Worm (Caenorhabditis elegans) whole organism, L2 larva: ENCODE measurements around the gene sas-1.

Source experiments
- C34F6.9 ChIP-seq: fragments of 150-350 bp; optimal IDR thresholded peaks from 2 replicates; lab custom pipeline; 2014; ENCODE audit warnings: missing biosample characterization, missing genetic modification characterization
- F13H6.1 ChIP-seq: sonication (generic microtip); optimal IDR thresholded peaks from 2 replicates; lab custom pipeline; 2016; ENCODE audit warnings: missing genetic modification characterization, missing compliant biosample characterization
- Y55F3AM.14 ChIP-seq: fragments of 200-800 bp; sonication (Bioruptor generic); optimal IDR thresholded peaks from 2 replicates; lab custom pipeline; 2018; ENCODE audit warnings: mild to moderate bottlenecking, missing genetic modification characterization, missing compliant biosample characterization
- ZK546.5 ChIP-seq: sonication (generic microtip); optimal IDR thresholded peaks from 2 replicates; lab custom pipeline; 2017; ENCODE audit warnings: missing biosample characterization, missing genetic modification characterization
- aly-2 ChIP-seq: fragments of 150-350 bp; optimal IDR thresholded peaks from 2 replicates; lab custom pipeline; 2014; ENCODE audit warnings: missing biosample characterization, missing genetic modification characterization
- ama-1 ChIP-seq: fragments of 150-350 bp; optimal IDR thresholded peaks from 2 replicates; lab custom pipeline; 2018; ENCODE audit warnings: inconsistent platforms
- ceh-16 ChIP-seq: fragments of 150-350 bp; optimal IDR thresholded peaks from 2 replicates; lab custom pipeline; 2014; ENCODE audit warnings: missing biosample characterization, missing genetic modification characterization
- ceh-82 ChIP-seq: fragments of 150-350 bp; optimal IDR thresholded peaks from 2 replicates; lab custom pipeline; 2014; ENCODE audit warnings: missing biosample characterization, missing genetic modification characterization
- dmd-4 ChIP-seq: sonication (generic microtip); optimal IDR thresholded peaks from 2 replicates; lab custom pipeline; 2017; ENCODE audit warnings: missing biosample characterization, missing genetic modification characterization
- egl-27 ChIP-seq: sonication (generic microtip); optimal IDR thresholded peaks from 3 replicates; lab custom pipeline; 2017; ENCODE audit warnings: missing biosample characterization, missing genetic modification reagents, missing genetic modification characterization
- elt-1 ChIP-seq: fragments of 150-350 bp; optimal IDR thresholded peaks from 2 replicates; lab custom pipeline; 2014; ENCODE audit warnings: missing biosample characterization, missing genetic modification characterization
- elt-3 ChIP-seq: sonication (generic microtip); optimal IDR thresholded peaks from 2 replicates; lab custom pipeline; 2017; ENCODE audit warnings: missing biosample characterization, missing genetic modification characterization
- fos-1 ChIP-seq: fragments of 150-350 bp; optimal IDR thresholded peaks from 2 replicates; lab custom pipeline; 2014; ENCODE audit warnings: missing biosample characterization, missing genetic modification characterization
- gmeb-1 ChIP-seq: fragments of 150-350 bp; optimal IDR thresholded peaks from 2 replicates; lab custom pipeline; 2014; ENCODE audit warnings: missing biosample characterization, missing genetic modification characterization
- lin-11 ChIP-seq: fragments of 150-350 bp; sonication (generic microtip); optimal IDR thresholded peaks from 2 replicates; lab custom pipeline; 2014; ENCODE audit warnings: missing biosample characterization, missing genetic modification characterization, inconsistent platforms, mixed read lengths
- lin-13 ChIP-seq: fragments of 150-350 bp; optimal IDR thresholded peaks from 2 replicates; lab custom pipeline; 2014; ENCODE audit warnings: missing biosample characterization, missing genetic modification reagents, missing genetic modification characterization
- lin-39 ChIP-seq: fragments of 150-350 bp; optimal IDR thresholded peaks from 2 replicates; lab custom pipeline; 2014; ENCODE audit warnings: missing biosample characterization, missing genetic modification reagents, missing genetic modification characterization
- lsy-2 ChIP-seq, 2 experiments: fragments of 150-350 bp in 1 of 2; sonication (generic microtip) in 1 of 2; optimal IDR thresholded peaks; 2 replicates each; lab custom pipeline; 2014 to 2017; ENCODE audit warnings: missing biosample characterization in 2 of 2, missing genetic modification characterization in 2 of 2
- mab-5 ChIP-seq: fragments of 150-350 bp; optimal IDR thresholded peaks from 2 replicates; lab custom pipeline; 2014; ENCODE audit warnings: missing biosample characterization, missing genetic modification characterization
- mbf-1 ChIP-seq: sonication (generic microtip); optimal IDR thresholded peaks from 2 replicates; lab custom pipeline; 2017; ENCODE audit warnings: missing biosample characterization, missing genetic modification characterization
- nhr-10 ChIP-seq: sonication (generic microtip); optimal IDR thresholded peaks from 2 replicates; lab custom pipeline; 2017; ENCODE audit warnings: missing biosample characterization, missing genetic modification characterization
- nhr-129 ChIP-seq: fragments of 150-350 bp; optimal IDR thresholded peaks from 2 replicates; lab custom pipeline; 2014; ENCODE audit warnings: missing biosample characterization, missing genetic modification characterization
- nhr-21 ChIP-seq: fragments of 150-350 bp; optimal IDR thresholded peaks from 2 replicates; lab custom pipeline; 2014; ENCODE audit warnings: missing biosample characterization, missing genetic modification characterization
- nhr-23 ChIP-seq: fragments of 150-350 bp; optimal IDR thresholded peaks from 2 replicates; lab custom pipeline; 2014; ENCODE audit warnings: missing biosample characterization, missing genetic modification reagents, missing genetic modification characterization
- nhr-237 ChIP-seq: fragments of 150-350 bp; optimal IDR thresholded peaks from 2 replicates; lab custom pipeline; 2014; ENCODE audit warnings: missing biosample characterization, missing genetic modification characterization
- nhr-25 ChIP-seq: fragments of 150-350 bp; sonication (generic microtip); optimal IDR thresholded peaks from 3 replicates; lab custom pipeline; 2014; ENCODE audit warnings: missing biosample characterization, missing genetic modification characterization
- nhr-6 ChIP-seq: fragments of 150-350 bp; optimal IDR thresholded peaks from 2 replicates; lab custom pipeline; 2014; ENCODE audit warnings: missing biosample characterization, missing genetic modification characterization
- nhr-77 ChIP-seq: fragments of 150-350 bp; optimal IDR thresholded peaks from 2 replicates; lab custom pipeline; 2014; ENCODE audit warnings: missing biosample characterization, missing genetic modification characterization
- peb-1 ChIP-seq: fragments of 150-350 bp; optimal IDR thresholded peaks from 2 replicates; lab custom pipeline; 2014; ENCODE audit warnings: missing biosample characterization, missing genetic modification characterization
- sma-3 ChIP-seq: sonication (generic microtip); optimal IDR thresholded peaks from 2 replicates; lab custom pipeline; 2016; ENCODE audit warnings: missing genetic modification reagents, missing genetic modification characterization, missing compliant biosample characterization
- sma-9 ChIP-seq, 2 experiments: fragments of 150-350 bp in 1 of 2; sonication (generic microtip) in 1 of 2; optimal IDR thresholded peaks; 2 replicates each; lab custom pipeline; 2014 to 2016; ENCODE audit warnings: missing genetic modification characterization in 2 of 2, mild to moderate bottlenecking in 1 of 2, missing biosample characterization in 1 of 2, missing compliant biosample characterization in 1 of 2, missing genetic modification reagents in 1 of 2, moderate library complexity in 1 of 2
- snpc-4 ChIP-seq: fragments of 150-350 bp; optimal IDR thresholded peaks from 2 replicates; lab custom pipeline; 2014; ENCODE audit warnings: missing biosample characterization, missing genetic modification characterization
- unc-39 ChIP-seq: fragments of 150-350 bp; optimal IDR thresholded peaks from 2 replicates; lab custom pipeline; 2014; ENCODE audit warnings: missing biosample characterization, missing genetic modification characterization
- unc-55 ChIP-seq: fragments of 150-350 bp; sonication (generic microtip); optimal IDR thresholded peaks from 3 replicates; lab custom pipeline; 2014; ENCODE audit warnings: missing biosample characterization, missing genetic modification reagents, missing genetic modification characterization
- zag-1 ChIP-seq: fragments of 150-350 bp; optimal IDR thresholded peaks from 2 replicates; lab custom pipeline; 2014; ENCODE audit warnings: missing biosample characterization, missing genetic modification characterization
- ztf-1 ChIP-seq: fragments of 200-800 bp; sonication (Bioruptor generic); conservative IDR thresholded peaks from 2 replicates; pipeline ENCODE4 v1.3.6; 2022; ENCODE audit warnings: missing genetic modification characterization, missing compliant biosample characterization
- ztf-11 ChIP-seq: sonication (generic microtip); optimal IDR thresholded peaks from 2 replicates; lab custom pipeline; 2017; ENCODE audit warnings: missing biosample characterization, missing genetic modification characterization

The sas-1 gene

DNA sequence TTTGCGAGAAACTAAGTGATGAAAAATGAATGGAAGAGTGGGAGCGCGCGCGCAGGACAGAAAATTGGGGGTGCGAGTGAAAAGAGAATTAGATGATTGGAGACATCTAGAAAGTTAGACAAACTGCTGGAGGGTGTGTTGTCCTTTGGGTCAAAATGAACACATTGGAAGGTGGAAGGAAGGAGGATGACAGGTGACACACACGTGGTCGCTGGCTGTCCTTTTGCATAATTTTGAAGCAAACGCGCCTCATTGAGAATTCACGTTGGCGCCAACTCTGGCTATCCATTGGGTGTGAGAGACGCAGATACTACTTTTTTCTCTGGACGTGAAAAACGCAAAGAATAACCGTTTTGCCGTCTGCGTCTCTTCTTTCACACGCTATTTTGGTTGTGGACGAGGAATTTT lies 33.8 kb upstream of the sas-1 start:
- TF ChIP-seq nhr-129 (tag; lab: Kevin White, UChicago) (peak; percentile 72), unc-55 (peak; percentile 3), lsy-2 (tag; optimal IDR thresholded peaks at IDR 0.05; lab: Kevin White, UChicago) (peak in 1 of 2 experiments; percentile 7), C34F6.9 (tag; lab: Kevin White, UChicago) (peak; percentile 38), nhr-25 (peak; percentile 42), nhr-21 (tag; lab: Kevin White, UChicago) (peak; percentile 24), fos-1 (tag; lab: Kevin White, UChicago) (peak; percentile 3)

DNA sequence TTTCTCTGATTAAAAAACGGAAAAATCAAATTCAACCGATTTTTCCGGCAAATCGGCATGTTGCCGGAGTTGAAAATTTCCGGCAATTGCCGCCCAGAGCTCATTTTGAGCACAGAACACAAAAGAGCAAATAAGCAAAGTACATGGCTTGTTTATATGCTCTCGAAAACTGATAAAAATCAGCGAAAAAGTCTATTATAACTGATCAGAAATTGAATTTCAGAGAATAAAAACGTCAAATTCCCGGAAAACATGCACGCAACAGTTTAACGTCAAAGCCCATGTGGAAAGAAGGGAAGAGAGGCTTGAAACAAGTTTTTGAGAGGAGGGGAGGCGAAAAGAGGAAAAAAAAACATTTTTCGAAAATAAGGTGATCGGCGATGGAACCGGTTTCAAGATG lies 30.5 kb upstream of the sas-1 start:
- TF ChIP-seq ceh-82 (tag; lab: Kevin White, UChicago), result no peak
- no peak for TF ChIP-seq snpc-4
- no peak for TF ChIP-seq fos-1 (tag; lab: Kevin White, UChicago)
- TF ChIP-seq mab-5 (tag; lab: Kevin White, UChicago), result no peak

DNA sequence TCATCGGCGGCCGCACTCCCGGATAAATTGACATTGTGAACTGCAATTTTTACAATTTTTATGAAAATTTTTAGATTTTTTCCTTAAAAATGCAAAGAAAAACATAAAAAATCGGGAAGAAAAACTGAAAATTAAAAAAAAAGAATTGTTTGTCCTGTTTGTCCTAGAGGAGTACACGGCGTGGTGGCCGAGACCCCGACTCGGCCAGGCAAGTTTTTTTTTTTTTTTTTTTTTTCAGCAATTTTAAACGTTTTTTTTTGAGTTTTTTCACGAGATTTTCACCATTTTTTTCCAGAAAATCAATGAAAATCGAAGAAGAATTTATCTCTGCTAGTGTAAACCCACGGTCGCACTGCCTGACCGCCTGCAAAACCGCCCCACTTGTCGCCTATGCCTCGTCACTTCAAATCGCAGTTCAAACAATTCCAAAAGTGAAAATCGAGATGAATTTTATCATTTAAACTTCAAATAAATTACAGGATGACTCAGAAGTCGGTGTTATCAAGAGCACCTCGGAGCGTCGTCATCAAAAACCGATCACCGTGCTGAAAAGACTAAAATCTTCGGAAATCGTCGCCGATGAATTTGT lies 25.8 kb upstream of the sas-1 start, which contains the start of the genes taf-7.2 and elpc-2:
TSS of gene taf-7.2 (minus strand) at position 42 of the 589 bp plus-strand sequence.
TSS of gene elpc-2 (plus strand) at position 296 of the 589 bp plus-strand sequence.
- TF ChIP-seq ZK546.5 (tag; lab: Kevin White, UChicago), result no peak
- TF ChIP-seq ama-1 (lab: Kevin White, UChicago), result no peak
- no peak for TF ChIP-seq nhr-21 (tag; lab: Kevin White, UChicago)
- no peak for TF ChIP-seq unc-39
- no peak for TF ChIP-seq lin-13 (GFP tag; lab: Kevin White, UChicago)
- TF ChIP-seq F13H6.1 (tag; lab: Kevin White, UChicago), result peak; percentile 56
- TF ChIP-seq dmd-4 (tag; lab: Kevin White, UChicago), result no peak
- no peak for TF ChIP-seq ceh-16 (tag; lab: Kevin White, UChicago)
- TF ChIP-seq sma-9 (GFP tag; optimal IDR thresholded peaks at IDR 0.05; lab: Kevin White, UChicago), result no peak
- no peak for TF ChIP-seq sma-9 (tag; optimal IDR thresholded peaks at IDR 0.05; lab: Kevin White, UChicago)
- TF ChIP-seq fos-1 (tag; lab: Kevin White, UChicago), result no peak
- peak; percentile 7 for TF ChIP-seq nhr-25
- no peak for TF ChIP-seq nhr-77 (tag; lab: Kevin White, UChicago)
- TF ChIP-seq nhr-23 (tag; lab: Kevin White, UChicago), result no peak
- no peak for TF ChIP-seq zag-1 (tag; lab: Kevin White, UChicago)
- no peak for TF ChIP-seq ztf-1 (GFP tag; lab: Robert Waterston, UW)
- TF ChIP-seq gmeb-1, result peak; percentile 30
- no peak for TF ChIP-seq snpc-4
- no peak for TF ChIP-seq peb-1 (tag; lab: Kevin White, UChicago)
- no peak for TF ChIP-seq aly-2
- peak; percentile 46 for TF ChIP-seq unc-55
- TF ChIP-seq elt-1 (tag; lab: Kevin White, UChicago), result no peak
- peak; percentile 31 for TF ChIP-seq C34F6.9 (tag; lab: Kevin White, UChicago)
- peak; percentile 30 to 52 for TF ChIP-seq lsy-2 (tag; optimal IDR thresholded peaks at IDR 0.05; lab: Kevin White, UChicago)
- no peak for TF ChIP-seq mab-5 (tag; lab: Kevin White, UChicago)
- TF ChIP-seq Y55F3AM.14, result no peak

DNA sequence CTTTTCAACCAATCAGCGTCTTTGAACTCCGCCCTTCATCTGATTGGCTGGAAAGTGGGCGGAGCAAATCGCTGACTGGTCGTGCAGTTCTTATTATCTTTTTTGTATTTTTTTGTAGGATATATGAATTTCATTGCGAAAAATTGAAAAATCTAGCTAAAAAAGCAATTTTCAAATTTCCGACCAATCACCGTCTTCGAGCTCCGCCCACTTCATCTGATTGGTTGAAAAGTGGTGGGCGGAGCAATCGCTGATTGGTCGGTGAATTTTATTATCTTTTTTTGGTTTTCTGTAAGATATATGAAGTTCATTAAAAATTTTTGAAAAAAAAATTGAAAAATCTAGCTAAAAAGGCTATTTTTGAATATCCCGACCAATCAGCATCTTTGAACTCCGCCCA lies 19.0 kb upstream of the sas-1 start:
- TF ChIP-seq dmd-4 (tag; lab: Kevin White, UChicago) (no peak), nhr-10 (tag; lab: Kevin White, UChicago) (no peak), lin-39 (tag; lab: Kevin White, UChicago) (no peak), mab-5 (tag; lab: Kevin White, UChicago) (no peak), gmeb-1 (no peak), nhr-6 (no peak)

DNA sequence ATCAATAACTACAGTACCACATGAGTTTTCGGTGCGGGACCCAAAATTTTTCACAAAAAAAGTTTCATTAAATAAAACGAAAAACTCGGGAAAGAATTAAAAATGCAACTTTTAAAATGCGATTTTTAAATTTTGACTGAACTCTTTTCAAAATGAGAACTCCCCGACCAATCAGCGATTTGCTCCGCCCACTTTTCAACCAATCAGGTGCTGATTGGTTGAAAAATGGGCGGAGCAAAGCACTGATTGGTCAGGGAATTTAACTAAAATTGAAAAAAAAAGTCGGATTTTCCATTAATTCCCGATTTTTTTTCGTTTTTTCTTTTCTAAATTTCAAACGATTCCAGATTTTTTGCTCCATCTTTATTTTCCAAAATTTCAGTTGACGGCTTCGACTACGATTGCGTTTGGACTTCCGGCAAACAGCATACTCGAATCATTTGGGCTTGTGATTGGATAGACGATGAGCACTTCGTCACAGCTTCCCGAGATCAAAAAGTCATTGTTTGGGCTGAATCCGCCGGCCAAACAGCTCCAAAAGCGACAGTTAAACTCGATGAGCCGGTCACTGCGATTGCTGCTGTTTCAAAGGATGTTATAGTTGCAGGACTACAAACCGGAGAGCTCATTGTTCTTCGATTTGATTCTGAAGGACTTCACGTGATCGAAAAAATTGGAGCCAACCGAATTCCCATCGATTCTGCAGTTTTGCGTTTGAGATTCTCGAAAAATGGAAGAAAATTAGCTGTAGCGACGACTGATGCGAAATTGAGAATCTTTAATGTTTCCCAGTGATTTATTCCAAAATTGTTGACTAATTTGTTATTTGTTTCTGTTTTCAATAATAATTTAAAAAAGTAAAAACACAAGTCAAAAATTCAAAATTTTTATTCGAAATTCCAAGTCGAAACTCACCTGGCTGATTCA lies 13.7 kb upstream of the sas-1 start:
- TF ChIP-seq ceh-82 (tag; lab: Kevin White, UChicago) (no peak), elt-3 (tag; lab: Kevin White, UChicago) (no peak), sma-3 (GFP tag; lab: Kevin White, UChicago) (no peak), mab-5 (tag; lab: Kevin White, UChicago) (no peak), C34F6.9 (tag; lab: Kevin White, UChicago) (no peak), nhr-21 (tag; lab: Kevin White, UChicago) (no peak), nhr-25 (no peak), lsy-2 (tag; optimal IDR thresholded peaks at IDR 0.05; lab: Kevin White, UChicago) (no peak), lin-11 (tag; lab: Kevin White, UChicago) (no peak), lin-13 (GFP tag; lab: Kevin White, UChicago) (no peak), fos-1 (tag; lab: Kevin White, UChicago) (no peak), mbf-1 (tag; lab: Kevin White, UChicago) (no peak), nhr-77 (tag; lab: Kevin White, UChicago) (no peak), nhr-237 (tag; lab: Kevin White, UChicago) (no peak), ztf-11 (tag; lab: Kevin White, UChicago) (no peak), egl-27 (tag; lab: Kevin White, UChicago) (no peak), ztf-1 (GFP tag; lab: Robert Waterston, UW) (no peak)
